Fruit fly (Drosophila melanogaster) whole organism, embryonic: Measurements from ENCODE around the gene Cog1.

Experiments
- BEAF-32 ChIP-seq: fragments of 200-800 bp; sonication (Bioruptor generic); optimal IDR thresholded peaks from 3 replicates; lab custom pipeline; 2017; ENCODE audit warnings: missing biosample characterization, missing genetic modification characterization, mild to moderate bottlenecking, moderate library complexity, missing genetic modification reagents
- Bgb ChIP-seq: fragments of 200-800 bp; sonication (Bioruptor generic); IDR thresholded peaks from 2 replicates; pipeline ENCODE4 v1.3.6; 2022; ENCODE audit warnings: missing biosample characterization, missing genetic modification characterization; ENCODE audit not compliant: partially characterized antibody
- CG13287 ChIP-seq: fragments of 200-800 bp; sonication (Bioruptor generic); IDR thresholded peaks from 2 replicates; pipeline ENCODE4 v1.3.6; 2022; ENCODE audit warnings: missing biosample characterization, missing genetic modification characterization; ENCODE audit not compliant: partially characterized antibody
- CG16813 ChIP-seq: fragments of 200-800 bp; sonication (Bioruptor generic); IDR thresholded peaks from 3 replicates; pipeline ENCODE4 v1.3.6; 2022; ENCODE audit warnings: missing biosample characterization, missing genetic modification characterization; ENCODE audit not compliant: partially characterized antibody
- CG2116 ChIP-seq: fragments of 200-800 bp; sonication (Bioruptor generic); optimal IDR thresholded peaks from 3 replicates; lab custom pipeline; 2018; ENCODE audit warnings: missing biosample characterization, mild to moderate bottlenecking, missing genetic modification characterization
- CG2129 ChIP-seq: fragments of 200-800 bp; sonication (Bioruptor generic); IDR thresholded peaks from 2 replicates; pipeline ENCODE4 v1.3.6; 2022; ENCODE audit warnings: missing biosample characterization, missing genetic modification characterization; ENCODE audit not compliant: partially characterized antibody
- CG34224 ChIP-seq: fragments of 200-800 bp; sonication (Bioruptor generic); IDR thresholded peaks from 3 replicates; pipeline ENCODE4 v1.3.6; 2022; ENCODE audit warnings: missing biosample characterization, missing genetic modification characterization; ENCODE audit not compliant: partially characterized antibody
- CG6791 ChIP-seq: fragments of 200-800 bp; sonication (Bioruptor generic); IDR thresholded peaks from 3 replicates; pipeline ENCODE4 v1.3.6; 2022; ENCODE audit warnings: missing biosample characterization, missing genetic modification characterization; ENCODE audit not compliant: partially characterized antibody
- CG7963 ChIP-seq: fragments of 200-800 bp; sonication (Bioruptor generic); IDR thresholded peaks from 3 replicates; pipeline ENCODE4 v1.3.6; 2022; ENCODE audit warnings: missing biosample characterization, missing genetic modification characterization; ENCODE audit not compliant: partially characterized antibody
- Deaf1 ChIP-seq: fragments of 200-800 bp; optimal IDR thresholded peaks from 3 replicates; lab custom pipeline; 2019; ENCODE audit warnings: missing biosample characterization, mild to moderate bottlenecking, missing genetic modification characterization, moderate library complexity
- Dll ChIP-seq: fragments of 200-800 bp; sonication (Bioruptor generic); IDR thresholded peaks from 4 replicates; pipeline ENCODE4 v1.3.6; 2022; ENCODE audit warnings: missing biosample characterization, missing genetic modification characterization; ENCODE audit not compliant: partially characterized antibody
- Doc3 ChIP-seq: fragments of 200-800 bp; sonication (Bioruptor generic); IDR thresholded peaks from 3 replicates; pipeline ENCODE4 v1.3.6; 2022; ENCODE audit warnings: missing biosample characterization, missing genetic modification characterization; ENCODE audit not compliant: partially characterized antibody
- HLH4C ChIP-seq: fragments of 200-800 bp; sonication (Bioruptor generic); IDR thresholded peaks from 3 replicates; pipeline ENCODE4 v1.3.6; 2022; ENCODE audit warnings: missing biosample characterization, missing genetic modification characterization; ENCODE audit not compliant: partially characterized antibody
- MBD-R2 ChIP-seq: fragments of 200-800 bp; sonication (Bioruptor generic); IDR thresholded peaks from 2 replicates; pipeline ENCODE4 v1.3.6; 2022; ENCODE audit warnings: missing biosample characterization, missing genetic modification characterization
- MESR4 ChIP-seq: fragments of 200-800 bp; sonication (Bioruptor generic); optimal IDR thresholded peaks from 2 replicates; lab custom pipeline; 2018; ENCODE audit warnings: missing biosample characterization, mild to moderate bottlenecking, missing genetic modification characterization, moderate library complexity
- Nf-YC ChIP-seq: fragments of 200-800 bp; optimal IDR thresholded peaks from 3 replicates; lab custom pipeline; 2019; ENCODE audit warnings: missing biosample characterization, mild to moderate bottlenecking, missing genetic modification characterization, moderate library complexity
- Scr ChIP-seq: fragments of 200-800 bp; sonication (Bioruptor generic); IDR thresholded peaks from 2 replicates; pipeline ENCODE4 v1.3.6; 2022; ENCODE audit warnings: missing biosample characterization, missing genetic modification characterization; ENCODE audit not compliant: partially characterized antibody
- Sry-δ ChIP-seq: fragments of 200-800 bp; sonication (Bioruptor generic); optimal IDR thresholded peaks from 2 replicates; lab custom pipeline; 2016; ENCODE audit warnings: missing biosample characterization, missing genetic modification characterization
- Taf1 ChIP-seq: fragments of 200-800 bp; sonication (Bioruptor generic); IDR thresholded peaks from 2 replicates; pipeline ENCODE4 v1.3.6; 2022; ENCODE audit warnings: missing biosample characterization, missing genetic modification characterization
- YL-1 ChIP-seq: fragments of 200-800 bp; sonication (Bioruptor generic); optimal IDR thresholded peaks from 3 replicates; lab custom pipeline; 2017; ENCODE audit warnings: missing biosample characterization, mild to moderate bottlenecking, missing genetic modification characterization
- amos ChIP-seq: fragments of 200-800 bp; sonication (Bioruptor generic); IDR thresholded peaks from 2 replicates; pipeline ENCODE4 v1.3.6; 2022; ENCODE audit warnings: missing biosample characterization, missing genetic modification characterization; ENCODE audit not compliant: partially characterized antibody
- aop ChIP-seq: fragments of 200-800 bp; sonication (Bioruptor generic); IDR thresholded peaks from 2 replicates; pipeline ENCODE4 v1.3.6; 2022; ENCODE audit warnings: missing biosample characterization, missing genetic modification characterization
- ap ChIP-seq: fragments of 200-800 bp; sonication (Bioruptor generic); IDR thresholded peaks from 2 replicates; pipeline ENCODE4 v1.3.6; 2022; ENCODE audit warnings: missing biosample characterization, missing genetic modification characterization
- ato ChIP-seq: fragments of 200-800 bp; sonication (Bioruptor generic); IDR thresholded peaks from 2 replicates; pipeline ENCODE4 v1.3.6; 2022; ENCODE audit warnings: missing biosample characterization, missing genetic modification characterization; ENCODE audit not compliant: partially characterized antibody
- bbx ChIP-seq: fragments of 200-800 bp; sonication (Bioruptor generic); IDR thresholded peaks from 2 replicates; pipeline ENCODE4 v1.3.6; 2022; ENCODE audit warnings: missing biosample characterization, missing genetic modification characterization; ENCODE audit not compliant: partially characterized antibody
- cas ChIP-seq: fragments of 200-800 bp; sonication (Bioruptor generic); IDR thresholded peaks from 2 replicates; pipeline ENCODE4 v1.3.6; 2022; ENCODE audit warnings: missing biosample characterization, missing genetic modification characterization
- chinmo ChIP-seq: fragments of 200-800 bp; sonication (Bioruptor generic); IDR thresholded peaks from 4 replicates; pipeline ENCODE4 v1.3.6; 2022; ENCODE audit warnings: missing biosample characterization, missing genetic modification characterization; ENCODE audit not compliant: partially characterized antibody
- crol ChIP-seq: fragments of 200-800 bp; sonication (Bioruptor generic); IDR thresholded peaks from 2 replicates; pipeline ENCODE4 v1.3.6; 2022; ENCODE audit warnings: missing biosample characterization, missing genetic modification characterization
- crp ChIP-seq, 2 experiments: fragments of 200-800 bp; sonication (Bioruptor generic); optimal IDR thresholded peaks; 2 replicates in 1 of 2; 3 replicates in 1 of 2; lab custom pipeline; 2017; ENCODE audit warnings: missing biosample characterization in 2 of 2, missing genetic modification characterization in 2 of 2, mild to moderate bottlenecking in 1 of 2, moderate library complexity in 1 of 2
- fd96Cb ChIP-seq: fragments of 200-800 bp; sonication (Bioruptor generic); optimal IDR thresholded peaks from 2 replicates; lab custom pipeline; 2018; ENCODE audit warnings: missing biosample characterization, mild to moderate bottlenecking, missing genetic modification characterization, moderate library complexity
- hbn ChIP-seq: fragments of 200-800 bp; sonication (Bioruptor generic); IDR thresholded peaks from 2 replicates; pipeline ENCODE4 v1.3.6; 2022; ENCODE audit warnings: missing biosample characterization, missing genetic modification characterization; ENCODE audit not compliant: partially characterized antibody
- knrl ChIP-seq: fragments of 200-800 bp; sonication (Bioruptor generic); IDR thresholded peaks from 3 replicates; pipeline ENCODE4 v1.3.6; 2022; ENCODE audit warnings: missing biosample characterization, missing genetic modification characterization; ENCODE audit not compliant: partially characterized antibody
- pita ChIP-seq: fragments of 200-800 bp; sonication (Bioruptor generic); optimal IDR thresholded peaks from 2 replicates; lab custom pipeline; 2017; ENCODE audit warnings: missing biosample characterization, mild to moderate bottlenecking, missing genetic modification characterization
- pzg ChIP-seq: fragments of 200-800 bp; sonication (Bioruptor generic); optimal IDR thresholded peaks from 3 replicates; lab custom pipeline; 2018; ENCODE audit warnings: missing biosample characterization, mild to moderate bottlenecking, missing genetic modification characterization, moderate library complexity
- sens ChIP-seq: fragments of 200-800 bp; sonication (Bioruptor generic); peaks from one replicate; lab custom pipeline; 2016; ENCODE audit warnings: missing biosample characterization, missing genetic modification characterization
- shn ChIP-seq: fragments of 200-800 bp; sonication (Bioruptor generic); optimal IDR thresholded peaks from 3 replicates; lab custom pipeline; 2016; ENCODE audit warnings: missing biosample characterization, missing genetic modification characterization
- sna ChIP-seq: fragments of 200-800 bp; sonication (Bioruptor generic); IDR thresholded peaks from 2 replicates; pipeline ENCODE4 v1.3.6; 2022; ENCODE audit warnings: missing biosample characterization, missing genetic modification characterization; ENCODE audit not compliant: partially characterized antibody
- stwl ChIP-seq: fragments of 200-800 bp; sonication (Bioruptor generic); optimal IDR thresholded peaks from 3 replicates; lab custom pipeline; 2018; ENCODE audit warnings: missing biosample characterization, mild to moderate bottlenecking, missing genetic modification characterization, moderate library complexity
- tgo ChIP-seq: fragments of 200-800 bp; sonication (Bioruptor generic); IDR thresholded peaks from 3 replicates; pipeline ENCODE4 v1.3.6; 2022; ENCODE audit warnings: missing biosample characterization, missing genetic modification characterization
- tio ChIP-seq: fragments of 200-800 bp; sonication (Bioruptor generic); optimal IDR thresholded peaks from 2 replicates; lab custom pipeline; 2017; ENCODE audit warnings: missing biosample characterization, missing genetic modification characterization, inconsistent platforms
- tll ChIP-seq, 2 experiments: fragments of 200-800 bp in 1 of 2; fragments of >200 bp in 1 of 2; sonication (Bioruptor generic) in 1 of 2; optimal IDR thresholded peaks; 2 replicates each; lab custom pipeline; 2017 to 2019; ENCODE audit warnings: missing biosample characterization in 2 of 2, missing genetic modification characterization in 2 of 2, mild to moderate bottlenecking in 1 of 2, moderate library complexity in 1 of 2
- tna ChIP-seq: fragments of 200-800 bp; sonication (Bioruptor generic); IDR thresholded peaks from 2 replicates; pipeline ENCODE4 v1.3.6; 2022; ENCODE audit warnings: missing biosample characterization, missing genetic modification characterization; ENCODE audit not compliant: partially characterized antibody
- trem ChIP-seq: fragments of 200-800 bp; optimal IDR thresholded peaks from 3 replicates; lab custom pipeline; 2019; ENCODE audit warnings: missing biosample characterization, mild to moderate bottlenecking, missing genetic modification characterization, moderate library complexity
- unc-4 ChIP-seq: fragments of 200-800 bp; sonication (Bioruptor generic); IDR thresholded peaks from 2 replicates; pipeline ENCODE4 v1.3.6; 2022; ENCODE audit warnings: missing biosample characterization, missing genetic modification characterization; ENCODE audit not compliant: partially characterized antibody
- vnd ChIP-seq: fragments of 200-800 bp; sonication (Bioruptor generic); IDR thresholded peaks from 3 replicates; pipeline ENCODE4 v1.3.6; 2022; ENCODE audit warnings: missing biosample characterization, missing genetic modification characterization; ENCODE audit not compliant: partially characterized antibody
- zen2 ChIP-seq: fragments of 200-800 bp; sonication (Bioruptor generic); IDR thresholded peaks from 3 replicates; pipeline ENCODE4 v1.3.6; 2022; ENCODE audit warnings: missing biosample characterization, missing genetic modification characterization; ENCODE audit not compliant: partially characterized antibody

The Cog1 gene

DNA sequence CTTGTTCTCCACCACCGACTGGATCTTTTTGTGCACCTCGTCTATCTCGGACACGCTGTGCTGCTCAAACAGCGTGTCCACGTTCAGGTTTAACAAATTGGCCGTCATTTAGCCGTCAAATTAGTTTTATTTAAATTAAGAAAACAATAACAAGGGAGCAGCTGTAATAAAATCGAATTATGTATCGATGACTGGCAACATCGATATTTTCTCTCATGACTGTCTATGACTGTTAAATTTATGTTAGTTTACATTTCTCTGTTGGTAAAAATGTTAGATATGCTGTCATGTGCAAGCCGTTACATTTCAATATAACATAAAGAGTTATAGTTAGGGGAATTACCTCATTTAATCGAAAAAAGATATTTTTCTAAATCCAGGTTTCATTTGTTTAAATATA is at the start of gene Cog1:
TSS of gene Cog1 (minus strand) at position 190 of the 400 bp plus-strand sequence.
- TF ChIP-seq tna (GFP tag; lab: Robert Waterston, UW) (peak; percentile 59), Scr (GFP tag; lab: Robert Waterston, UW) (peak; percentile 78), pzg (GFP tag; lab: Kevin White, UChicago) (peak; percentile 42), CG7963 (GFP tag; lab: Robert Waterston, UW) (peak; percentile 39; the same call in 2 of the 3 replicates), MESR4 (GFP tag; lab: Kevin White, UChicago) (peak; percentile 67), CG16813 (GFP tag; lab: Robert Waterston, UW) (peak; percentile 64; the same call in 2 of the 3 replicates), hbn (GFP tag; lab: Robert Waterston, UW) (peak; percentile 76), vnd (GFP tag; lab: Robert Waterston, UW) (peak; percentile 53), sens (GFP tag; lab: Kevin White, UChicago) (peak; percentile 13), CG34224 (GFP tag; lab: Robert Waterston, UW) (peak; percentile 79), Nf-YC (no peak), Doc3 (GFP tag; lab: Robert Waterston, UW) (peak; percentile 75), Dll (GFP tag; lab: Robert Waterston, UW) (peak; percentile 84), chinmo (0 out of 4 replicates have a peak, but pooled peaks have one; percentile 37), pita (GFP tag; lab: Kevin White, UChicago) (no peak), Taf1 (GFP tag; lab: Robert Waterston, UW) (no peak), fd96Cb (no peak), sna (GFP tag; lab: Robert Waterston, UW) (peak; percentile 88), Sry-δ (GFP tag; lab: Kevin White, UChicago) (peak; percentile 45), CG2129 (GFP tag; lab: Robert Waterston, UW) (peak; percentile 59), ato (GFP tag; lab: Robert Waterston, UW) (peak; percentile 55; the same call in 1 of the 2 replicates), crp (GFP tag; optimal IDR thresholded peaks at IDR 0.05; lab: Kevin White, UChicago) (peak in 1 of 2 experiments; percentile 77), aop (GFP tag; lab: Robert Waterston, UW) (no peak), Bgb (GFP tag; lab: Robert Waterston, UW) (peak; percentile 70), knrl (GFP tag; lab: Robert Waterston, UW) (peak; percentile 55; the same call in 2 of the 3 replicates), tio (no peak), BEAF-32 (GFP tag; lab: Kevin White, UChicago) (peak; percentile 72), stwl (tag; lab: Kevin White, UChicago) (peak; percentile 63), tll (GFP tag; optimal IDR thresholded peaks at IDR 0.05; lab: Kevin White, UChicago) (no peak), trem (tag; lab: Kevin White, UChicago) (peak; percentile 2), CG6791 (GFP tag; lab: Robert Waterston, UW) (peak; percentile 71), shn (GFP tag; lab: Kevin White, UChicago) (no peak), CG13287 (GFP tag; lab: Robert Waterston, UW) (peak; percentile 89), tgo (GFP tag; lab: Robert Waterston, UW) (no peak), ap (GFP tag; lab: Robert Waterston, UW) (no peak), amos (GFP tag; lab: Robert Waterston, UW) (peak; percentile 72), crol (GFP tag; lab: Robert Waterston, UW) (no peak), Deaf1 (tag; lab: Kevin White, UChicago) (no peak), MBD-R2 (GFP tag; lab: Robert Waterston, UW) (peak; percentile 65; the same call in 1 of the 2 replicates), CG2116 (peak; percentile 83), zen2 (GFP tag; lab: Robert Waterston, UW) (peak; percentile 75), YL-1 (GFP tag; lab: Kevin White, UChicago) (peak; percentile 39), unc-4 (GFP tag; lab: Robert Waterston, UW) (peak; percentile 80), bbx (peak; percentile 73), HLH4C (GFP tag; lab: Robert Waterston, UW) (peak; percentile 63; the same call in 2 of the 3 replicates), cas (GFP tag; lab: Robert Waterston, UW) (no peak)
